Fruit fly (Drosophila melanogaster): Measurements from ENCODE around the gene AdipoR.

AdipoR gene

dm6 chr3R:22522859-22523258, 24.8 kb downstream of the AdipoR start:
- TF ChIP-seq CTCF (optimal IDR thresholded peaks at IDR 0.05) (no peak), CG8478 (optimal IDR thresholded peaks at IDR 0.05) (no peak)

- no peak for TF ChIP-seq CG8478 (optimal IDR thresholded peaks at IDR 0.05)
- TF ChIP-seq CTCF (optimal IDR thresholded peaks at IDR 0.05) = no peak
Observed at dm6 chr3R:22522042-22522441, 25.6 kb downstream of the AdipoR start.

dm6 chr3R:22520481-22520880, 27.2 kb downstream of the AdipoR start:
- TF ChIP-seq CTCF (optimal IDR thresholded peaks at IDR 0.05) (no peak), CG8478 (optimal IDR thresholded peaks at IDR 0.05) (no peak)

- no peak for TF ChIP-seq CG8478 (optimal IDR thresholded peaks at IDR 0.05)
Observed at dm6 chr3R:22518760-22519159, 28.9 kb downstream of the AdipoR start.

dm6 chr3R:22518285-22518684, 29.4 kb downstream of the AdipoR start:
- TF ChIP-seq CG8478 (optimal IDR thresholded peaks at IDR 0.05) (no peak), CTCF (optimal IDR thresholded peaks at IDR 0.05) (no peak)

dm6 chr3R:22515384-22515783, 32.3 kb downstream of the AdipoR start:
- TF ChIP-seq CG8478 (optimal IDR thresholded peaks at IDR 0.05) = no peak
- no peak for TF ChIP-seq CTCF (optimal IDR thresholded peaks at IDR 0.05)

dm6 chr3R:22503630-22504029, 44.0 kb downstream of the AdipoR start:
- no peak for TF ChIP-seq CG8478 (optimal IDR thresholded peaks at IDR 0.05)
- no peak for TF ChIP-seq CTCF (optimal IDR thresholded peaks at IDR 0.05)

dm6 chr3R:22497025-22497424, 50.6 kb downstream of the AdipoR start, which contains the start of gene Octbeta1R:
TSS of gene Octbeta1R (plus strand) at chr3R:22497215.
- TF ChIP-seq CTCF (optimal IDR thresholded peaks at IDR 0.05) (no peak), CG8478 (optimal IDR thresholded peaks at IDR 0.05) (no peak)

- TF ChIP-seq CG8478 (optimal IDR thresholded peaks at IDR 0.05) = no peak
- no peak for TF ChIP-seq CTCF (optimal IDR thresholded peaks at IDR 0.05)
Observed at dm6 chr3R:22494523-22495309, 52.9 kb downstream of the AdipoR start.
